Worm (Caenorhabditis elegans) whole organism, L3 larva: ENCODE results near the gene W09G12.9.

Experiments used
- ZK546.5 ChIP-seq: sonication (generic microtip); optimal IDR thresholded peaks from 2 replicates; lab custom pipeline; 2017; ENCODE audit warnings: missing biosample characterization, missing genetic modification characterization
- aly-2 ChIP-seq: fragments of 150-350 bp; optimal IDR thresholded peaks from 2 replicates; lab custom pipeline; 2014; ENCODE audit warnings: missing biosample characterization, missing genetic modification characterization
- egl-27 ChIP-seq: sonication (generic microtip); optimal IDR thresholded peaks from 4 replicates; lab custom pipeline; 2017; ENCODE audit warnings: missing biosample characterization, missing genetic modification reagents, missing genetic modification characterization
- elt-2 ChIP-seq: sonication (generic microtip); optimal IDR thresholded peaks from 2 replicates; lab custom pipeline; 2016; ENCODE audit warnings: missing genetic modification reagents, mild to moderate bottlenecking, missing genetic modification characterization, missing compliant biosample characterization
- elt-3 ChIP-seq, 3 experiments: fragments of 150-350 bp in 1 of 3; sonication (generic microtip) in 2 of 3; optimal IDR thresholded peaks; 2 replicates in 2 of 3; 4 replicates in 1 of 3; lab custom pipeline; 2014 to 2017; ENCODE audit warnings: missing biosample characterization in 3 of 3, missing genetic modification characterization in 3 of 3
- lin-39 ChIP-seq: fragments of 150-350 bp; optimal IDR thresholded peaks from 2 replicates; lab custom pipeline; 2018; ENCODE audit warnings: missing biosample characterization, missing genetic modification reagents, missing genetic modification characterization
- mdl-1 ChIP-seq: fragments of 150-350 bp; optimal IDR thresholded peaks from 2 replicates; lab custom pipeline; 2014; ENCODE audit warnings: missing biosample characterization, missing genetic modification characterization
- mml-1 ChIP-seq: fragments of 150-350 bp; sonication (generic microtip); optimal IDR thresholded peaks from 3 replicates; lab custom pipeline; 2014; ENCODE audit warnings: missing biosample characterization, missing genetic modification characterization
- nhr-11 ChIP-seq: fragments of 150-350 bp; optimal IDR thresholded peaks from 2 replicates; lab custom pipeline; 2014; ENCODE audit warnings: missing biosample characterization, missing genetic modification characterization
- nhr-23 ChIP-seq: fragments of 150-350 bp; optimal IDR thresholded peaks from 2 replicates; lab custom pipeline; 2014; ENCODE audit warnings: missing biosample characterization, missing genetic modification reagents, missing genetic modification characterization
- nhr-25 ChIP-seq: sonication (generic microtip); optimal IDR thresholded peaks from 2 replicates; lab custom pipeline; 2017; ENCODE audit warnings: missing biosample characterization, missing genetic modification characterization
- pqm-1 ChIP-seq: fragments of 150-350 bp; optimal IDR thresholded peaks from 2 replicates; lab custom pipeline; 2017; ENCODE audit warnings: missing biosample characterization, missing genetic modification characterization, inconsistent platforms
- snpc-4 ChIP-seq: fragments of 150-350 bp; optimal IDR thresholded peaks from 2 replicates; lab custom pipeline; 2014; ENCODE audit warnings: missing biosample characterization, missing genetic modification characterization
- ztf-11 ChIP-seq: fragments of 150-350 bp; optimal IDR thresholded peaks from 2 replicates; lab custom pipeline; 2014; ENCODE audit warnings: missing biosample characterization, missing genetic modification characterization

DNA sequence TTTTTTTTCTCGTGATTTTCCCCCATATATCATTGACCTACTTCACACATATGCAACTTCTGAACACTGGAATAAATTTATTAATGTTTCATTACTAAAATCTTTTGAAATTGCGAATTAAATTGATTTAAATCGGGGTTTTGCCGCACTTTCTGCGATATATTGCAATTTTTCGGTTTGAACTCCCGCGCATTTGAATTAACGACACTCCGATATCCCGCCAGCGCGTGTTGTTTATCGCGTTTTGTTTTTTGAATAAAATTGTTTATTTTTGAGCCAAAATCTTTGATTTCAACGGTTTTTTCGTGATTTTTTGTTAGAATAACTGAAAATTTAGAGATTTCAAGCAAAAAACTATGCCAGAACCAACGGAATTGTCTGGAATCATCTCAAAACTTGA is 38.7 kb upstream of the W09G12.9 start, which contains the start of gene Y104H12D.2:
- TF ChIP-seq aly-2 (tag; lab: Kevin White, UChicago) (no peak), nhr-25 (tag; lab: Kevin White, UChicago) (no peak), nhr-23 (tag; lab: Kevin White, UChicago) (no peak), nhr-11 (no peak), ztf-11 (no peak), elt-2 (tag; lab: Kevin White, UChicago) (no peak), mml-1 (tag; lab: Kevin White, UChicago) (no peak), elt-3 (tag; optimal IDR thresholded peaks at IDR 0.05; lab: Kevin White, UChicago) (no peak), snpc-4 (no peak), lin-39 (tag; lab: Kevin White, UChicago) (no peak), egl-27 (tag; lab: Kevin White, UChicago) (no peak), pqm-1 (tag; lab: Kevin White, UChicago) (no peak), mdl-1 (tag; lab: Kevin White, UChicago) (no peak), ZK546.5 (tag; lab: Kevin White, UChicago) (no peak)
